Fruit fly (Drosophila melanogaster): Measurements from ENCODE around the gene NimC3.

DNA sequence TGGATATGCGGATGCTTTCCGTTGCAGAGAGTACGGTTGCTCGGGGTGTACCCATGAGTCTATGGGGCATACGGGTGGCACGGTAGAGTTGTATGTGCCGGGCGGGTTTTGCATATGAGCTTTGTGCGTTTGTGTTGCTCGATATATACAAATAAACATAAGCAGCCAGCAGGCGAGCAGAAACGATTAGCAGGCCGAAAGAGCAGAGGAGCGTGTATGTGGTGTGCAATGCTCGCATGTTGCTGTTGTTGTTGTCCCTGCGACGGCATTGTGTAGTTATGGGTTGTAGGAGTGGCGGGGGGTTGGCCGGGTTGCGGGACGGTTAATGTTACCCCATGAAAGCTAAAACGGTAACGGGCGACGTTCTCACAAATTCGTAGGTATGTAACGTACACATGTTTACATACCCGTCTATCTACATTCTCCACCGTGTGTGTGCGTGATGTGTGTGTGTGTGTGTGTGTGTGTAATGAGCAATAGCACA is 1.7 kb upstream of the NimC3 start:
- TF ChIP-seq psq (optimal IDR thresholded peaks at IDR 0.05) (no peak), insv (optimal IDR thresholded peaks at IDR 0.05) (no peak), Myc (optimal IDR thresholded peaks at IDR 0.05) (no peak), ttk (optimal IDR thresholded peaks at IDR 0.05) (no peak)
